Fruit fly (Drosophila melanogaster): ENCODE results near the gene S6k.
A peak's percentile ranks its signal among the peaks of the same experiment; 100 is the strongest.

The S6k gene

dm6 chr3L:5768532-5769497 is 41.9 kb downstream of the S6k start, which contains the start of the genes Ppat-Dpck and scny (continued):
- TF ChIP-seq CG15514 (GFP tag; optimal IDR thresholded peaks at IDR 0.05) (peak; percentile 61), vfl (GFP tag; optimal IDR thresholded peaks at IDR 0.05) (peak; percentile 44), Camta (GFP tag; optimal IDR thresholded peaks at IDR 0.05) (no peak), CG2202 (tag; optimal IDR thresholded peaks at IDR 0.05) (no peak), Doc3 (GFP tag; IDR thresholded peaks at IDR 0.05; ENCODE audit: partially characterized antibody) (peak; percentile 96), CG10543 (GFP tag; optimal IDR thresholded peaks at IDR 0.05) (peak; percentile 65), Trl (optimal IDR thresholded peaks at IDR 0.05) (peak in 1 of 2 experiments; percentile 25), Trl (GFP tag; optimal IDR thresholded peaks at IDR 0.05) (no peak), CG32767 (GFP tag; IDR thresholded peaks at IDR 0.05) (no peak), Stat92E (GFP tag; optimal IDR thresholded peaks at IDR 0.05) (peak in 1 of 3 experiments; percentile 66), CG16813 (GFP tag; IDR thresholded peaks at IDR 0.05; ENCODE audit: partially characterized antibody) (peak; percentile 92), CG10147 (GFP tag; optimal IDR thresholded peaks at IDR 0.05) (peak; percentile 62), CG12219 (GFP tag; optimal IDR thresholded peaks at IDR 0.05) (no peak), bowl (GFP tag; IDR thresholded peaks at IDR 0.05) (no peak), twi (tag; optimal IDR thresholded peaks at IDR 0.05) (peak; percentile 2), lola (GFP tag; optimal IDR thresholded peaks at IDR 0.05) (peak in 1 of 3 experiments; percentile 23), zen (tag; optimal IDR thresholded peaks at IDR 0.05) (peak; percentile 58), bsh (GFP tag; optimal IDR thresholded peaks at IDR 0.05) (peak in 1 of 2 experiments; percentile 8), peb (GFP tag; IDR thresholded peaks at IDR 0.05) (no peak), sisA (GFP tag; IDR thresholded peaks at IDR 0.05) (no peak), CG7556 (GFP tag; optimal IDR thresholded peaks at IDR 0.05) (no peak), fd96Cb (tag; optimal IDR thresholded peaks at IDR 0.05) (no peak), z (GFP tag; IDR thresholded peaks at IDR 0.05) (no peak), danr (GFP tag; IDR thresholded peaks at IDR 0.05) (no peak), hkb (optimal IDR thresholded peaks at IDR 0.05) (peak; percentile 60), hkb (GFP tag; IDR thresholded peaks at IDR 0.05) (0 out of 2 replicates have a peak, but pooled peaks have one; percentile 10), CrebB (tag; optimal IDR thresholded peaks at IDR 0.05) (no peak), pb (GFP tag; optimal IDR thresholded peaks at IDR 0.05) (no peak), CG7372 (GFP tag; IDR thresholded peaks at IDR 0.05) (no peak), CG30431 (GFP tag; optimal IDR thresholded peaks at IDR 0.05) (no peak), Opbp (GFP tag; IDR thresholded peaks at IDR 0.05; ENCODE audit: partially characterized antibody) (peak; percentile 89), amos (GFP tag; IDR thresholded peaks at IDR 0.05; ENCODE audit: partially characterized antibody) (peak; percentile 93), Dbx (GFP tag; IDR thresholded peaks at IDR 0.05) (0 out of 3 replicates have a peak, but pooled peaks have one; percentile 39), toy (GFP tag; IDR thresholded peaks at IDR 0.05) (no peak), odd (GFP tag; optimal IDR thresholded peaks at IDR 0.05) (no peak), CG3281 (GFP tag; optimal IDR thresholded peaks at IDR 0.05) (peak; percentile 33), CG5245 (GFP tag; optimal IDR thresholded peaks at IDR 0.05) (no peak), BEAF-32 (GFP tag; optimal IDR thresholded peaks at IDR 0.05) (peak; percentile 98), otp (GFP tag; IDR thresholded peaks at IDR 0.05) (no peak), Awh (GFP tag; IDR thresholded peaks at IDR 0.05) (no peak), ato (GFP tag; IDR thresholded peaks at IDR 0.05; ENCODE audit: partially characterized antibody) (peak; percentile 78), CG14667 (GFP tag; IDR thresholded peaks at IDR 0.05) (no peak), MTF-1 (GFP tag; optimal IDR thresholded peaks at IDR 0.05; ENCODE audit: borderline replicate concordance) (no peak), zf30C (GFP tag; optimal IDR thresholded peaks at IDR 0.05) (no peak), NK7.1 (GFP tag; optimal IDR thresholded peaks at IDR 0.05) (no peak), CG3847 (GFP tag; IDR thresholded peaks at IDR 0.05) (peak; percentile 55), Sry-δ (GFP tag; optimal IDR thresholded peaks at IDR 0.05) (peak; percentile 82), abd-A (tag; optimal IDR thresholded peaks at IDR 0.05) (no peak)

Data from whole organism, embryonic.